Worm (Caenorhabditis elegans): Measurements from ENCODE around the gene C25D7.10.

Gene C25D7.10

DNA sequence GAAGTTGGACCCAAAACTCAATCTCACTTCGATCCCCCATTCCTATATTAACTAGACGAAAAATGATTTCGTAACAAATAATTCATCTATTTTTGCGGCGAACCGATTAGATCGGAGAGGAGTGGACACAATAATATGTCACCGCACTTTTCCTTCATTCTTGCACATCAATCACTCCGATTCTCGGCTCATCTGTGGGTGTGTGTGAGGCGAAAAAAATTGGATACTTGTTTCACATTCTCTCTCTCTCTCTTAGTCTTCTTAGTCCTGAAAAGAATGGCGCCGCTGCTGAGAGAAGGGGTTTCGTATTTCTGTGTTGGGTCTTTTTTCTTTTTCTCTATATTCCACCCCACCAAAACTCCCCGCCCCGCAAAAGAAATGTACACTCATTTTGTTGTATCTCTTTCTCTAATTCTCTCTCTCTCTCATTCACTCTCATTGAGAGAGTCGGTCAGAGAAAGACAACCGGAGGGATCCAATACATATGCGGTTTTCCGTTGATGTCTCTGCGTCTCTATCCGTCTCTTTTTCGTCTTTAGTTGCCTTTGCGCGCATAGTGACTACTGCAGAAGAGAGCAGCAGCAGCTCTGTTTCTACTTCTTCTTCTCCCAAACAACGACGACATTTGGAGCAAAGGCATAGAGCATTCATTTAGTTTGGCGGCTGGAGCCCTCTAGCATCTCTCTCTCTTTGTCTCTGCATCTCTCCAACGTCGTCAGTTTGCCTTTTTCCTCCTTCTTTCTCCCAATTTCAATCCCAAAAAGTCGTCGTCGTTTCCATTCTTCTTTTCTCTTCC is 3.9 kb downstream of the C25D7.10 start, which contains the start of gene unc-76 (continued):
- TF ChIP-seq nhr-19 (GFP tag; conservative IDR thresholded peaks at IDR 0.05): peak; percentile 81
- TF ChIP-seq aha-1 (tag; optimal IDR thresholded peaks at IDR 0.05): peak; percentile 7
- peak; percentile 49 to 84 (median 70) for TF ChIP-seq ceh-82 (tag; optimal IDR thresholded peaks at IDR 0.05)
- no peak for TF ChIP-seq ceh-63 (GFP tag; optimal IDR thresholded peaks at IDR 0.05)
- TF ChIP-seq efl-1 (optimal IDR thresholded peaks at IDR 0.05): peak; percentile 76 to 80
- TF ChIP-seq efl-1 (GFP tag; optimal IDR thresholded peaks at IDR 0.05 in 1 of 2): peak; percentile 52 to 94
- TF ChIP-seq swsn-7 (tag; optimal IDR thresholded peaks at IDR 0.05): peak; percentile 90
- TF ChIP-seq unc-30 (tag; optimal IDR thresholded peaks at IDR 0.05): no peak
- TF ChIP-seq unc-98 (GFP tag; IDR thresholded peaks at IDR 0.05): no peak
- peak; percentile 99 for TF ChIP-seq lin-14 (GFP tag; optimal IDR thresholded peaks at IDR 0.05)
- TF ChIP-seq snpc-4 (tag; optimal IDR thresholded peaks at IDR 0.05): peak; percentile 40
- no peak for TF ChIP-seq hlh-4 (tag; optimal IDR thresholded peaks at IDR 0.05)
- TF ChIP-seq nhr-237 (tag; optimal IDR thresholded peaks at IDR 0.05): peak; percentile 77
- peak; percentile 76 to 87 for TF ChIP-seq lsy-2 (tag; optimal IDR thresholded peaks at IDR 0.05)
- peak; percentile 53 for TF ChIP-seq ztf-4 (tag; optimal IDR thresholded peaks at IDR 0.05)
- no peak for TF ChIP-seq nhr-28 (tag; optimal IDR thresholded peaks at IDR 0.05)
- no peak for TF ChIP-seq sup-37 (GFP tag; optimal IDR thresholded peaks at IDR 0.05)
- no peak for TF ChIP-seq unc-62 (GFP tag; optimal IDR thresholded peaks at IDR 0.05)
- peak; percentile 12 for TF ChIP-seq F16B12.6 (tag; optimal IDR thresholded peaks at IDR 0.05)
- no peak for TF ChIP-seq C34B4.2 (tag; optimal IDR thresholded peaks at IDR 0.05)
- TF ChIP-seq ceh-88 (GFP tag; IDR thresholded peaks at IDR 0.05): no peak; the same call in 1 of the 2 replicates
- TF ChIP-seq dsc-1 (tag; optimal IDR thresholded peaks at IDR 0.05): peak; percentile 89
- peak; percentile 36 for TF ChIP-seq blmp-1 (tag; optimal IDR thresholded peaks at IDR 0.05)
- TF ChIP-seq lin-13 (GFP tag; optimal IDR thresholded peaks at IDR 0.05): peak; percentile 62
- peak; percentile 91 for TF ChIP-seq tbx-2 (tag; optimal IDR thresholded peaks at IDR 0.05)
- TF ChIP-seq pqm-1 (tag; optimal IDR thresholded peaks at IDR 0.05): no peak
- TF ChIP-seq rnt-1 (tag; optimal IDR thresholded peaks at IDR 0.05): peak; percentile 95
- TF ChIP-seq C16A3.4 (tag; optimal IDR thresholded peaks at IDR 0.05): peak; percentile 66
- TF ChIP-seq nhr-85 (tag): peak; percentile 88
- peak in 1 of 2 experiments; percentile 50 for TF ChIP-seq mdl-1 (tag; optimal IDR thresholded peaks at IDR 0.05)
- TF ChIP-seq egl-27 (tag; optimal IDR thresholded peaks at IDR 0.05): peak; percentile 58 to 76
- peak; percentile 77 for TF ChIP-seq fos-1 (tag; optimal IDR thresholded peaks at IDR 0.05)
- TF ChIP-seq aly-2 (tag; optimal IDR thresholded peaks at IDR 0.05): peak; percentile 41
- TF ChIP-seq jun-1 (tag; optimal IDR thresholded peaks at IDR 0.05): peak; percentile 81
- TF ChIP-seq dpl-1 (GFP tag; optimal IDR thresholded peaks at IDR 0.05): peak; percentile 49 to 59 (median 57)
- peak; percentile 20 for TF ChIP-seq skn-1 (tag; optimal IDR thresholded peaks at IDR 0.05)
- TF ChIP-seq elt-3 (tag; optimal IDR thresholded peaks at IDR 0.05): no peak
- TF ChIP-seq tlp-1 (tag; optimal IDR thresholded peaks at IDR 0.05): no peak
- peak; percentile 90 for TF ChIP-seq snu-23 (GFP tag; optimal IDR thresholded peaks at IDR 0.05)
- peak; percentile 38 to 70 for TF ChIP-seq lin-35 (GFP tag; optimal IDR thresholded peaks at IDR 0.05)
- no peak for TF ChIP-seq nhr-76 (tag; optimal IDR thresholded peaks at IDR 0.05)
- no peak for TF ChIP-seq sptf-1 (tag; optimal IDR thresholded peaks at IDR 0.05)
- peak; percentile 88 for TF ChIP-seq nhr-47 (tag; optimal IDR thresholded peaks at IDR 0.05)
- no peak for TF ChIP-seq ceh-90 (tag; optimal IDR thresholded peaks at IDR 0.05)
- TF ChIP-seq lin-15B (tag; optimal IDR thresholded peaks at IDR 0.05): peak; percentile 29
- TF ChIP-seq nhr-20 (tag; optimal IDR thresholded peaks at IDR 0.05): peak; percentile 81
- TF ChIP-seq Y116A8C.19 (tag; optimal IDR thresholded peaks at IDR 0.05; ENCODE audit: borderline replicate concordance): no peak
- TF ChIP-seq mep-1 (tag; optimal IDR thresholded peaks at IDR 0.05): peak; percentile 92
- peak; percentile 80 for TF ChIP-seq xbp-1 (tag; optimal IDR thresholded peaks at IDR 0.05)
- TF ChIP-seq ceh-8 (GFP tag; optimal IDR thresholded peaks at IDR 0.05): peak; percentile 58
- TF ChIP-seq mef-2 (tag; optimal IDR thresholded peaks at IDR 0.05): peak; percentile 55
- no peak for TF ChIP-seq egl-13 (tag; optimal IDR thresholded peaks at IDR 0.05)
- no peak for TF ChIP-seq ets-5 (GFP tag; IDR thresholded peaks at IDR 0.05)
